Worm (Caenorhabditis elegans) whole organism, L1 larva: ENCODE data around the gene srbc-9.

Experiments
- aly-2 ChIP-seq: fragments of 150-350 bp; optimal IDR thresholded peaks from 2 replicates; lab custom pipeline; 2014; ENCODE audit warnings: missing biosample characterization, missing genetic modification characterization
- ama-1 ChIP-seq: fragments of 150-350 bp; optimal IDR thresholded peaks from 2 replicates; lab custom pipeline; 2014
- fkh-10 ChIP-seq: sonication (generic microtip); optimal IDR thresholded peaks from 2 replicates; lab custom pipeline; 2017; ENCODE audit warnings: missing biosample characterization, missing genetic modification reagents, missing genetic modification characterization
- hpl-2 ChIP-seq: fragments of 150-350 bp; optimal IDR thresholded peaks from 2 replicates; lab custom pipeline; 2014; ENCODE audit warnings: missing biosample characterization, missing genetic modification reagents, missing genetic modification characterization
- nhr-28 ChIP-seq: fragments of 150-350 bp; optimal IDR thresholded peaks from 2 replicates; lab custom pipeline; 2014; ENCODE audit warnings: missing biosample characterization, missing genetic modification characterization
- sox-4 ChIP-seq: sonication (generic microtip); optimal IDR thresholded peaks from 2 replicates; lab custom pipeline; 2016; ENCODE audit warnings: missing genetic modification characterization, missing compliant biosample characterization

- TF ChIP-seq nhr-28 (no peak), sox-4 (tag; lab: Kevin White, UChicago) (no peak), fkh-10 (GFP tag; lab: Kevin White, UChicago) (no peak), hpl-2 (GFP tag; lab: Kevin White, UChicago) (no peak), aly-2 (no peak), ama-1 (lab: Kevin White, UChicago) (no peak)
These were observed 5.2 kb downstream of the srbc-9 start, which contains the start of gene srbc-8 for ce11 chrV:7485000-7485399.
